Fruit fly (Drosophila melanogaster): Measurements from ENCODE around the gene ATPsynbetaL.

Gene ATPsynbetaL

DNA sequence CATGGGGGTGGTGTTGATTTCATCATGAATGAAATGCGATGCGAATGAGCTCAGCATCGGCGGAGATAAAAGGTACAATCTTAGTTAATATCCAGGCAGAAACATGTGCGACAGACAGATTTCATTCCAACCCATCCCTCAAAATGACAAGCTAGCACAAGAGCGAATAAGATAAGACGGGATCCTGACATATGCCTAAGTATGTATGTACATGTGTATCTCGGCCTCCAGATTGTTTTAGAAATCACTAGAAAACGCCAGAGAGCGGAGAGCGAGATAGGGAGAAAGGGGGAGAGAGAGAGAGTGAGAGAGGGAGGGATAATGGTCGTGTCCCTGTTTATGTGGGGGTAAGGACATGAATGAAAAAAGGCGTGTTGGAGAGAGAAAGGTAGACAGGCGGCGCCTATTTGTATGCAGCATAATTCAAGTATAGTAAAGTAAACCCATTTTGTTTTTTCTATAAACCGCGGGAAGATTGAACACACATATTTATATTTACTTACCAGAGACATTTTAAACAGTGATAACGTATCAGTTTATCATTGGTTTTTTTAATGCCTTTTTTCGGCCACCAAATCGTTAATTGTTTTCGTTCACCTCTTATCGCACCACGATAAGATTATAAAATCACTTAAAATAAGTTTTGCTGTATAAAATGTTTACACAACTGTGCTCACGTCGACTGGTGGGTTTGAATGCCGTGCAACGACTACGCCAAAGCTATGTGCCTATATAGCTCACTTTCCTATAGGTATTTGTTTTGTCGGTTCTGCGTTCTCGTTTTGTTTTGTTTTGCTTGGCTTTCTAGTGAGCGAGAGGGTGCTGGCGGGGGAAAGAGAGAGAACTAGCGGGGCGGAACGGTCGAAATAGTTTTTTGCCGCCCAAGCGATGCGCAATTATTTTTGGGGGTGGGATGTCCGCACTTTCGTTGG, 47.4 kb upstream of the ATPsynbetaL start:
- TF ChIP-seq CG30020 (tag; optimal IDR thresholded peaks at IDR 0.05) (no peak), Atf6 (GFP tag; IDR thresholded peaks at IDR 0.05) (peak; percentile 70), gcm (GFP tag; optimal IDR thresholded peaks at IDR 0.05) (peak; percentile 21), CG17829 (tag; optimal IDR thresholded peaks at IDR 0.05) (no peak), Dad (GFP tag; optimal IDR thresholded peaks at IDR 0.05) (no peak), aop (GFP tag; IDR thresholded peaks at IDR 0.05) (no peak), GATAe (GFP tag; conservative IDR thresholded peaks at IDR 0.05) (peak; percentile 90), z (GFP tag; IDR thresholded peaks at IDR 0.05) (0 out of 3 replicates have a peak, but pooled peaks have one; percentile 17), CG14050 (GFP tag; IDR thresholded peaks at IDR 0.05) (no peak), sr (GFP tag; IDR thresholded peaks at IDR 0.05) (0 out of 3 replicates have a peak, but pooled peaks have one; percentile 11), CG31388 (GFP tag; optimal IDR thresholded peaks at IDR 0.05) (no peak), Oaz (GFP tag; IDR thresholded peaks at IDR 0.05) (no peak), CG17186 (GFP tag; optimal IDR thresholded peaks at IDR 0.05) (no peak), PHDP (tag; optimal IDR thresholded peaks at IDR 0.05) (peak; percentile 32), Fer1 (GFP tag; optimal IDR thresholded peaks at IDR 0.05) (peak; percentile 62), Drgx (GFP tag; IDR thresholded peaks at IDR 0.05) (peak; percentile 53), CG16863 (GFP tag; optimal IDR thresholded peaks at IDR 0.05) (no peak), pb (GFP tag; optimal IDR thresholded peaks at IDR 0.05) (no peak), CG8924 (tag; optimal IDR thresholded peaks at IDR 0.05) (peak; percentile 44), Med (GFP tag) (peak; percentile 49), CG17359 (tag; optimal IDR thresholded peaks at IDR 0.05) (peak; percentile 35), Adf1 (GFP tag; IDR thresholded peaks at IDR 0.05) (peak; percentile 28; the same call in 1 of the 2 replicates), lilli (GFP tag; optimal IDR thresholded peaks at IDR 0.05) (no peak), grau (tag; optimal IDR thresholded peaks at IDR 0.05) (peak; percentile 9), CG14014 (GFP tag; IDR thresholded peaks at IDR 0.05) (no peak; the same call in 1 of the 2 replicates), CG7357 (GFP tag; IDR thresholded peaks at IDR 0.05) (no peak), CG9609 (GFP tag; optimal IDR thresholded peaks at IDR 0.05) (no peak), CG34224 (GFP tag; IDR thresholded peaks at IDR 0.05; ENCODE audit: partially characterized antibody) (peak; percentile 28; the same call in 2 of the 3 replicates), gcm2 (GFP tag; optimal IDR thresholded peaks at IDR 0.05) (no peak), cato (GFP tag; optimal IDR thresholded peaks at IDR 0.05; ENCODE audit: borderline replicate concordance) (no peak), CG4282 (GFP tag; optimal IDR thresholded peaks at IDR 0.05) (peak; percentile 17), croc (GFP tag; conservative IDR thresholded peaks at IDR 0.05) (no peak), CG5245 (GFP tag; optimal IDR thresholded peaks at IDR 0.05) (no peak), cas (GFP tag; IDR thresholded peaks at IDR 0.05) (0 out of 2 replicates have a peak, but pooled peaks have one; percentile 19), rib (GFP tag; IDR thresholded peaks at IDR 0.05) (peak; percentile 38; the same call in 1 of the 2 replicates), NC2β (GFP tag; optimal IDR thresholded peaks at IDR 0.05) (no peak), NFAT (GFP tag; IDR thresholded peaks at IDR 0.05) (peak; percentile 47; the same call in 1 of the 2 replicates), Nf-YC (tag; optimal IDR thresholded peaks at IDR 0.05) (peak; percentile 44), Hmr (GFP tag; optimal IDR thresholded peaks at IDR 0.05) (peak; percentile 54), nau (GFP tag; optimal IDR thresholded peaks at IDR 0.05) (peak; percentile 53), Dfd (GFP tag; optimal IDR thresholded peaks at IDR 0.05) (no peak), CG14710 (tag; optimal IDR thresholded peaks at IDR 0.05) (no peak), CG43689 (GFP tag; IDR thresholded peaks at IDR 0.05) (no peak), pho (GFP tag; optimal IDR thresholded peaks at IDR 0.05) (no peak), HHEX (GFP tag; optimal IDR thresholded peaks at IDR 0.05) (peak; percentile 49), al (GFP tag; IDR thresholded peaks at IDR 0.05) (0 out of 2 replicates have a peak, but pooled peaks have one; percentile 25), CG10321 (GFP tag; IDR thresholded peaks at IDR 0.05) (0 out of 2 replicates have a peak, but pooled peaks have one; percentile 24), CG12071 (GFP tag; optimal IDR thresholded peaks at IDR 0.05) (peak; percentile 66), ranshi (GFP tag; IDR thresholded peaks at IDR 0.05) (0 out of 2 replicates have a peak, but pooled peaks have one; percentile 19)

All from whole organism, embryonic.